Fruit fly (Drosophila melanogaster): Measurements from ENCODE around the gene CG34291.

- TF ChIP-seq psq (optimal IDR thresholded peaks at IDR 0.05): no peak
- no peak for TF ChIP-seq ttk (optimal IDR thresholded peaks at IDR 0.05)
- no peak for TF ChIP-seq Sin3A (optimal IDR thresholded peaks at IDR 0.05)
Observed at dm6 chr3R:26456577-26456976, 31.0 kb upstream of the CG34291 start, which contains the start of gene CG14237.
